Fruit fly (Drosophila melanogaster) whole organism, adult: ENCODE data around the gene CG5758.

Source experiments
- CG11617 ChIP-seq: fragments of 200-800 bp; sonication (Bioruptor generic); optimal IDR thresholded peaks from 2 replicates; lab custom pipeline; 2017; ENCODE audit warnings: mild to moderate bottlenecking, missing biosample characterization, missing genetic modification reagents, missing genetic modification characterization
- CG5204 ChIP-seq: fragments of 200-800 bp; sonication (Bioruptor generic); optimal IDR thresholded peaks from 2 replicates; lab custom pipeline; 2016; ENCODE audit warnings: missing biosample characterization, missing genetic modification characterization
- CG7101 ChIP-seq: fragments of 200-800 bp; sonication (Bioruptor generic); optimal IDR thresholded peaks from 2 replicates; lab custom pipeline; 2018; ENCODE audit warnings: missing biosample characterization, mild to moderate bottlenecking, missing genetic modification characterization, moderate library complexity
- pad ChIP-seq: fragments of 200-800 bp; sonication (Bioruptor generic); optimal IDR thresholded peaks from 3 replicates; lab custom pipeline; 2017; ENCODE audit warnings: missing biosample characterization, missing genetic modification characterization, mild to moderate bottlenecking, moderate library complexity, missing genetic modification reagents

DNA sequence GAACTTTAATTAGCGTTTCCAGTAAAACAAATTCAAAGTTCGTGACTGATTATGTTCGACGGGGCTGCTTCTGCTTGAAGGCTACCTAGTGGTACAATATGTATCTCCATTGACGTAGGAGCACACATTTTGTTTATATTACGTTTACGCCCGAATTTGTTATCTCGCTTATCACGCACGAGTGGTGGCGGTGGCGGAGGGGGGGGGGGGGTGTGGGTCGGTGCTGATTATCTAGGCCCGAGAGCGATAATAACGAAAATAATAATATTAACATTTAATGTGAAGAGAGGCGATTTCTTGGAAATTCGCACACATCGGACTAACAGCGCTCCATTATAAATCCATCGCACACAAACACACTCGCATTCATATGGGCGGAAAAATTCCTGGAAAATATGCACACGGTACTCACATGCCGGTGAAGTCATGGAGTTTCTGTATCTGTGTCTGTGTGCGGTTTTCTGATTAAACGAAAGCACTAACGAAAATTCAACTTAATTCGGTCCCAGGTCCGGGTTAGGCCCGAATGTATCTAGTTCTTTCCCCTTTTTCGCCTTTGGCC, 27.8 kb downstream of the CG5758 start:
- TF ChIP-seq CG5204 (GFP tag; lab: Kevin White, UChicago), result no peak
- no peak for TF ChIP-seq pad (GFP tag; lab: Kevin White, UChicago)
- no peak for TF ChIP-seq CG11617 (GFP tag; lab: Kevin White, UChicago)
- TF ChIP-seq CG7101 (tag; lab: Kevin White, UChicago), result no peak
